Worm (Caenorhabditis elegans): Measurements from ENCODE around the gene D1014.4.

- TF ChIP-seq ztf-23 (GFP tag; IDR thresholded peaks at IDR 0.05) (no peak), ztf-29 (GFP tag; IDR thresholded peaks at IDR 0.05) (no peak), T22C8.4 (GFP tag; IDR thresholded peaks at IDR 0.05) (no peak), flt-1 (GFP tag; IDR thresholded peaks at IDR 0.05) (no peak), ref-1 (GFP tag; conservative IDR thresholded peaks at IDR 0.05) (no peak)
Observed at ce11 chrV:8143605-8144004, 10.6 kb downstream of the D1014.4 start, which contains the start of gene D1014.2.

All from whole organism, midembryonic.